Worm (Caenorhabditis elegans): ENCODE results near the gene lron-4.

The lron-4 gene

DNA sequence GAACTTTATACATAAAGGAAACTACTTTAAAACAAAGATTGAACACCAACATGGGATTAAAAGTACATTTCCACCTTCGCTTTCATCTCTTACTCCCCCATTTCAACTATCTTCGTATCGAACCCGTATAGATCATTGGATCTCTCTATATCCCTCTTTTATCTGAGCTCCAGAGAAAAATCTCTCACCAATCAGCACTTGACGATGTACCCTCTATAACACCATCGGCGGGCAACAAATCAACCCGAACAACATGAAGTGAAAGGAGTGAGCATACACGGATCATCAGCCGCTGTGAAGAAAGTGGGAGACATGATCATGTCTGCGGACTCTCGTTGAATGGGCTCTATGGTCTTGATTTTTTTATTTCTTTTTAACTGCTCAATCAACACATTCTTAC, 5.5 kb upstream of the lron-4 start:
- TF ChIP-seq lsy-2 (tag; optimal IDR thresholded peaks at IDR 0.05): peak in 1 of 2 experiments; percentile 5
- TF ChIP-seq ztf-11 (tag; optimal IDR thresholded peaks at IDR 0.05): no peak
- no peak for TF ChIP-seq aly-2 (tag; optimal IDR thresholded peaks at IDR 0.05)
- TF ChIP-seq gmeb-1 (tag; optimal IDR thresholded peaks at IDR 0.05): no peak
- no peak for TF ChIP-seq alr-1 (tag; optimal IDR thresholded peaks at IDR 0.05)
- no peak for TF ChIP-seq mab-5 (tag; optimal IDR thresholded peaks at IDR 0.05)
- no peak for TF ChIP-seq nhr-237 (tag; optimal IDR thresholded peaks at IDR 0.05)
- no peak for TF ChIP-seq nhr-23 (tag; optimal IDR thresholded peaks at IDR 0.05)
- TF ChIP-seq nhr-129 (tag; optimal IDR thresholded peaks at IDR 0.05): peak; percentile 24
- TF ChIP-seq unc-62 (GFP tag; optimal IDR thresholded peaks at IDR 0.05): no peak
- TF ChIP-seq elt-3 (tag; optimal IDR thresholded peaks at IDR 0.05): no peak
- no peak for TF ChIP-seq ama-1 (optimal IDR thresholded peaks at IDR 0.05)
- TF ChIP-seq peb-1 (tag; optimal IDR thresholded peaks at IDR 0.05): no peak
- TF ChIP-seq dmd-4 (tag; optimal IDR thresholded peaks at IDR 0.05): no peak
- TF ChIP-seq mdl-1 (tag; optimal IDR thresholded peaks at IDR 0.05): no peak
- peak; percentile 1 for TF ChIP-seq F13H6.1 (tag; optimal IDR thresholded peaks at IDR 0.05)
- no peak for TF ChIP-seq lin-39 (tag; optimal IDR thresholded peaks at IDR 0.05)
- TF ChIP-seq ZK546.5 (tag; optimal IDR thresholded peaks at IDR 0.05): no peak
- TF ChIP-seq sma-9 (GFP tag; optimal IDR thresholded peaks at IDR 0.05): peak; percentile 50
- TF ChIP-seq sma-9 (tag; optimal IDR thresholded peaks at IDR 0.05): no peak
- no peak for TF ChIP-seq blmp-1 (tag; optimal IDR thresholded peaks at IDR 0.05; ENCODE audit: insufficient read depth)
- no peak for TF ChIP-seq ztf-1 (GFP tag; conservative IDR thresholded peaks at IDR 0.05)

DNA sequence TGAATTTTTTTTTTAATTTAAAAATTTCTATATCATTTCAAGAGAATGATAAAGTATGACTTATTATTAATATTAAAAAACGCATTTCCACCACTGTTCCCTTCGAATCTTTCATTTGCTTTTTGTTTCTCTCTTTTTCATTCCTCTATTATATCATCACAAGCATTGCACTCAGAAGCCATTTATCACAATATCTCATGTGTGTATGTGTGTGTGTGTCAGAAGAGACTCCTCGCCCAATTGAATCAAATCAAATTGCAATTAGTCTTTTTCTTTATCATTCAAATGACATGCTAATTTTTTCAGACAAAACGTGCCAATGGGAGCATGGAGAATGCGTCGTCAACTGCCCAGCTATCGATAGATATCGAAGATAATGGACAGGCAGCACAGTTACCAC, 4.2 kb upstream of the lron-4 start, which contains the start of gene unc-105:
unc-105 (plus strand) TSS at position 301 of the 400 bp plus-strand sequence.
- TF ChIP-seq nhr-21 (tag; optimal IDR thresholded peaks at IDR 0.05): no peak
- TF ChIP-seq ama-1 (optimal IDR thresholded peaks at IDR 0.05): no peak
- TF ChIP-seq mbf-1 (tag; optimal IDR thresholded peaks at IDR 0.05): no peak
- no peak for TF ChIP-seq nhr-12 (tag; optimal IDR thresholded peaks at IDR 0.05)
- no peak for TF ChIP-seq ceh-16 (tag; optimal IDR thresholded peaks at IDR 0.05)
- TF ChIP-seq egl-27 (tag; optimal IDR thresholded peaks at IDR 0.05): no peak
- no peak for TF ChIP-seq elt-3 (tag; optimal IDR thresholded peaks at IDR 0.05)

- TF ChIP-seq nhr-21 (tag; optimal IDR thresholded peaks at IDR 0.05) (peak; percentile 65), lin-11 (tag; optimal IDR thresholded peaks at IDR 0.05) (peak; percentile 29), R02D3.7 (tag; optimal IDR thresholded peaks at IDR 0.05) (no peak), ZK546.5 (tag; optimal IDR thresholded peaks at IDR 0.05) (no peak), Y55F3AM.14 (GFP tag; optimal IDR thresholded peaks at IDR 0.05) (peak; percentile 72), blmp-1 (tag; optimal IDR thresholded peaks at IDR 0.05; ENCODE audit: insufficient read depth) (peak; percentile 18), sma-9 (GFP tag; optimal IDR thresholded peaks at IDR 0.05) (peak; percentile 82), sma-9 (tag; optimal IDR thresholded peaks at IDR 0.05) (no peak), ama-1 (optimal IDR thresholded peaks at IDR 0.05) (no peak), ceh-16 (tag; optimal IDR thresholded peaks at IDR 0.05) (peak; percentile 14), nhr-77 (tag; optimal IDR thresholded peaks at IDR 0.05) (no peak), unc-55 (GFP tag; optimal IDR thresholded peaks at IDR 0.05) (no peak), mab-5 (tag; optimal IDR thresholded peaks at IDR 0.05) (no peak), crh-2 (tag; optimal IDR thresholded peaks at IDR 0.05) (peak; percentile 13), lin-13 (GFP tag; optimal IDR thresholded peaks at IDR 0.05) (peak; percentile 67), aly-2 (tag; optimal IDR thresholded peaks at IDR 0.05) (no peak), lsy-2 (tag; optimal IDR thresholded peaks at IDR 0.05) (peak in 1 of 2 experiments; percentile 69), nhr-11 (tag; optimal IDR thresholded peaks at IDR 0.05) (peak; percentile 78), egl-27 (tag; optimal IDR thresholded peaks at IDR 0.05) (peak; percentile 64), skn-1 (tag; optimal IDR thresholded peaks at IDR 0.05) (no peak), C34F6.9 (tag; optimal IDR thresholded peaks at IDR 0.05) (peak; percentile 33), zag-1 (tag; optimal IDR thresholded peaks at IDR 0.05) (no peak), ztf-1 (GFP tag; conservative IDR thresholded peaks at IDR 0.05) (no peak), ceh-82 (tag; optimal IDR thresholded peaks at IDR 0.05) (no peak), F13H6.1 (tag; optimal IDR thresholded peaks at IDR 0.05) (peak; percentile 65), lin-39 (tag; optimal IDR thresholded peaks at IDR 0.05) (no peak), nhr-237 (tag; optimal IDR thresholded peaks at IDR 0.05) (no peak), nhr-23 (tag; optimal IDR thresholded peaks at IDR 0.05) (no peak), fos-1 (tag; optimal IDR thresholded peaks at IDR 0.05) (peak; percentile 87), ztf-4 (tag; optimal IDR thresholded peaks at IDR 0.05) (peak; percentile 53), alr-1 (tag; optimal IDR thresholded peaks at IDR 0.05) (no peak), nhr-6 (tag; optimal IDR thresholded peaks at IDR 0.05) (no peak), peb-1 (tag; optimal IDR thresholded peaks at IDR 0.05) (no peak), nhr-129 (tag; optimal IDR thresholded peaks at IDR 0.05) (peak; percentile 89), ztf-11 (tag; optimal IDR thresholded peaks at IDR 0.05) (no peak), nhr-25 (tag; optimal IDR thresholded peaks at IDR 0.05) (no peak), mdl-1 (tag; optimal IDR thresholded peaks at IDR 0.05) (no peak), elt-1 (tag; optimal IDR thresholded peaks at IDR 0.05) (no peak), snpc-4 (tag; optimal IDR thresholded peaks at IDR 0.05) (no peak), mbf-1 (tag; optimal IDR thresholded peaks at IDR 0.05) (no peak), sma-3 (GFP tag; optimal IDR thresholded peaks at IDR 0.05) (peak; percentile 74), nhr-12 (tag; optimal IDR thresholded peaks at IDR 0.05) (no peak), unc-62 (GFP tag; optimal IDR thresholded peaks at IDR 0.05) (no peak)
These were observed 4.9 kb downstream of the lron-4 start, which contains the start of the genes chst-1 and C41C4.9 for ce11 chrII:8106921-8107695. Gene chst-1 (minus strand): TSS chrII:8106971. Gene C41C4.9 (plus strand): TSS chrII:8107645.

Data from whole organism, L2 larva.